Worm (Caenorhabditis elegans): Measurements from ENCODE around the gene ulp-1.

DNA sequence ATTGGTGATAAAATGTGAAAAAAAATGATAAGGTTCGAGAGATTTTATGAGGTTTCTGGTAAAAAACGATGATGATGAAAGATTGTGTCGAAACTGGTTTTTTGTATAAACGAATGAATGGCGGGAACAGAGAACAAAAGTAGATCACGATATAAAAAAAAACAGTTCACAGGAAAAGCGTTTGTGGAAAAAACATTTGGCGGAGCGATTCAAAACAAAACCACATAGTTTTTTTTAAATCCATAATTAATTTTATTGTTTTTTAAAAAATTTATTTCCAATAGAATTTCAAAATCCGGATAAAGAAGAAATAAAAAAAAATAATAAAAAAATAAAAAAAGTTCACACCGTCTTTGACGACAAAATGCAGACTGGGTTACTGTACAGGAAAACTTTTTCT lies 45.8 kb upstream of the ulp-1 start, which contains the start of gene ZC155.4:
- TF ChIP-seq unc-55 (GFP tag; optimal IDR thresholded peaks at IDR 0.05) = no peak
- no peak for TF ChIP-seq T23F11.4 (GFP tag; optimal IDR thresholded peaks at IDR 0.05)
- TF ChIP-seq hlh-30 (tag; optimal IDR thresholded peaks at IDR 0.05; ENCODE audit: insufficient read depth) = no peak
- no peak for TF ChIP-seq hlh-15 (tag; optimal IDR thresholded peaks at IDR 0.05)
- no peak for TF ChIP-seq ceh-9 (tag; optimal IDR thresholded peaks at IDR 0.05)
- TF ChIP-seq pqm-1 (tag; optimal IDR thresholded peaks at IDR 0.05) = no peak
- no peak for TF ChIP-seq che-1 (tag; optimal IDR thresholded peaks at IDR 0.05)
- no peak for TF ChIP-seq F13H6.1 (tag; optimal IDR thresholded peaks at IDR 0.05)
- TF ChIP-seq eyg-1 (tag; optimal IDR thresholded peaks at IDR 0.05) = no peak
- no peak for TF ChIP-seq lin-11 (tag; optimal IDR thresholded peaks at IDR 0.05)
- no peak for TF ChIP-seq nfya-1 (tag; optimal IDR thresholded peaks at IDR 0.05)

Data from whole organism, late embryonic.